Fruit fly (Drosophila melanogaster) whole organism, embryonic: ENCODE data around the gene CG5043.

Experiments
- Antp ChIP-seq: fragments of 200-800 bp; sonication (Bioruptor generic); optimal IDR thresholded peaks from 3 replicates; lab custom pipeline; 2016; ENCODE audit warnings: missing biosample characterization, missing genetic modification characterization
- Atf6 ChIP-seq: fragments of 200-800 bp; sonication (Bioruptor generic); IDR thresholded peaks from 2 replicates; pipeline ENCODE4 v1.3.6; 2022; ENCODE audit warnings: missing biosample characterization, missing genetic modification characterization
- Bgb ChIP-seq: fragments of 200-800 bp; sonication (Bioruptor generic); IDR thresholded peaks from 2 replicates; pipeline ENCODE4 v1.3.6; 2022; ENCODE audit warnings: missing biosample characterization, missing genetic modification characterization; ENCODE audit not compliant: partially characterized antibody
- Bteb2 ChIP-seq: fragments of 200-800 bp; sonication (Bioruptor generic); optimal IDR thresholded peaks from 2 replicates; lab custom pipeline; 2016; ENCODE audit warnings: missing biosample characterization, missing genetic modification characterization
- CG10147 ChIP-seq: fragments of 200-800 bp; sonication (Bioruptor generic); optimal IDR thresholded peaks from 2 replicates; lab custom pipeline; 2019; ENCODE audit warnings: missing biosample characterization, mild to moderate bottlenecking, missing genetic modification characterization, moderate library complexity
- CG10209 ChIP-seq: fragments of 200-800 bp; sonication (Bioruptor generic); optimal IDR thresholded peaks from 3 replicates; lab custom pipeline; 2017; ENCODE audit warnings: missing biosample characterization, mild to moderate bottlenecking, missing genetic modification characterization, missing genetic modification reagents
- CG11456 ChIP-seq: fragments of 200-800 bp; sonication (Bioruptor generic); IDR thresholded peaks from 3 replicates; pipeline ENCODE4 v1.3.6; 2022; ENCODE audit warnings: missing biosample characterization, missing genetic modification characterization
- CG12942 ChIP-seq: fragments of 200-800 bp; sonication (Bioruptor generic); optimal IDR thresholded peaks from 3 replicates; lab custom pipeline; 2016; ENCODE audit warnings: missing biosample characterization, missing genetic modification characterization
- CG17328 ChIP-seq: fragments of 200-800 bp; sonication (Bioruptor generic); IDR thresholded peaks from 2 replicates; pipeline ENCODE4 v1.3.6; 2022; ENCODE audit warnings: missing biosample characterization, missing genetic modification characterization
- CG17568 ChIP-seq: fragments of 200-800 bp; sonication (Bioruptor generic); optimal IDR thresholded peaks from 2 replicates; lab custom pipeline; 2018; ENCODE audit warnings: missing biosample characterization, mild to moderate bottlenecking, missing genetic modification characterization, moderate library complexity
- CG2116 ChIP-seq: fragments of 200-800 bp; sonication (Bioruptor generic); optimal IDR thresholded peaks from 3 replicates; lab custom pipeline; 2018; ENCODE audit warnings: missing biosample characterization, mild to moderate bottlenecking, missing genetic modification characterization
- CG2120 ChIP-seq: fragments of 200-800 bp; sonication (Bioruptor generic); optimal IDR thresholded peaks from 3 replicates; lab custom pipeline; 2016; ENCODE audit warnings: missing biosample characterization, missing genetic modification characterization
- CG32532 ChIP-seq: fragments of 200-800 bp; sonication (Bioruptor generic); IDR thresholded peaks from 2 replicates; pipeline ENCODE4 v1.3.6; 2022; ENCODE audit warnings: missing biosample characterization, missing genetic modification characterization
- CG3407 ChIP-seq: fragments of 200-800 bp; sonication (Bioruptor generic); optimal IDR thresholded peaks from 2 replicates; lab custom pipeline; 2018; ENCODE audit warnings: missing biosample characterization, mild to moderate bottlenecking, missing genetic modification characterization
- CG34422 ChIP-seq: fragments of 200-800 bp; sonication (Bioruptor generic); IDR thresholded peaks from 3 replicates; pipeline ENCODE4 v1.3.6; 2022; ENCODE audit warnings: missing biosample characterization, missing genetic modification characterization
- CG3995 ChIP-seq: fragments of 200-800 bp; sonication (Bioruptor generic); optimal IDR thresholded peaks from 3 replicates; lab custom pipeline; 2016; ENCODE audit warnings: missing biosample characterization, missing genetic modification characterization
- CG6175 ChIP-seq: fragments of 200-800 bp; sonication (Bioruptor generic); IDR thresholded peaks from 3 replicates; pipeline ENCODE4 v1.3.6; 2022; ENCODE audit warnings: missing biosample characterization, missing genetic modification characterization
- CG7357 ChIP-seq: fragments of 200-800 bp; sonication (Bioruptor generic); IDR thresholded peaks from 3 replicates; pipeline ENCODE4 v1.3.6; 2022; ENCODE audit warnings: missing biosample characterization, missing genetic modification characterization
- CG7786 ChIP-seq: fragments of 200-800 bp; sonication (Bioruptor generic); optimal IDR thresholded peaks from 2 replicates; lab custom pipeline; 2016; ENCODE audit warnings: missing biosample characterization, missing genetic modification characterization
- CTCF ChIP-seq: fragments of 200-800 bp; sonication (Bioruptor generic); optimal IDR thresholded peaks from 2 replicates; lab custom pipeline; 2017; ENCODE audit warnings: missing biosample characterization, mild to moderate bottlenecking, missing genetic modification characterization, moderate library complexity
- D19A ChIP-seq: fragments of 200-800 bp; optimal IDR thresholded peaks from 3 replicates; lab custom pipeline; 2019; ENCODE audit warnings: missing biosample characterization, mild to moderate bottlenecking, missing genetic modification characterization, moderate library complexity
- D19B ChIP-seq: fragments of 200-800 bp; sonication (Bioruptor generic); optimal IDR thresholded peaks from 2 replicates; lab custom pipeline; 2017; ENCODE audit warnings: missing biosample characterization, mild to moderate bottlenecking, missing genetic modification characterization
- Dip2 ChIP-seq: fragments of 200-800 bp; sonication (Bioruptor generic); IDR thresholded peaks from 2 replicates; pipeline ENCODE4 v1.3.6; 2022; ENCODE audit warnings: missing biosample characterization, missing genetic modification characterization
- Eip74EF ChIP-seq, 2 experiments: fragments of 200-800 bp in 1 of 2; fragments of >200 bp in 1 of 2; sonication (Bioruptor generic) in 1 of 2; optimal IDR thresholded peaks; 2 replicates each; lab custom pipeline; 2017 to 2019; ENCODE audit warnings: missing biosample characterization in 2 of 2, missing genetic modification characterization in 2 of 2, mild to moderate bottlenecking in 1 of 2, moderate library complexity in 1 of 2
- Fer1 ChIP-seq: fragments of 200-800 bp; sonication (Bioruptor generic); optimal IDR thresholded peaks from 2 replicates; lab custom pipeline; 2017; ENCODE audit warnings: missing biosample characterization, mild to moderate bottlenecking, missing genetic modification characterization
- HmgZ ChIP-seq: fragments of 200-800 bp; sonication (Bioruptor generic); optimal IDR thresholded peaks from 2 replicates; lab custom pipeline; 2018; ENCODE audit warnings: missing biosample characterization, mild to moderate bottlenecking, missing genetic modification characterization
- NC2α ChIP-seq: fragments of 200-800 bp; sonication (Bioruptor generic); optimal IDR thresholded peaks from 2 replicates; lab custom pipeline; 2016; ENCODE audit warnings: missing biosample characterization, missing genetic modification characterization
- NfI ChIP-seq: fragments of 200-800 bp; sonication (Bioruptor generic); optimal IDR thresholded peaks from 3 replicates; lab custom pipeline; 2018; ENCODE audit warnings: missing biosample characterization, mild to moderate bottlenecking, missing genetic modification characterization, moderate library complexity
- Oaz ChIP-seq: fragments of 200-800 bp; sonication (Bioruptor generic); IDR thresholded peaks from 2 replicates; pipeline ENCODE4 v1.3.6; 2022; ENCODE audit warnings: missing biosample characterization, missing genetic modification characterization
- Oli ChIP-seq: fragments of 200-800 bp; sonication (Bioruptor generic); optimal IDR thresholded peaks from 2 replicates; lab custom pipeline; 2018; ENCODE audit warnings: missing biosample characterization, mild to moderate bottlenecking, missing genetic modification characterization, moderate library complexity
- YL-1 ChIP-seq: fragments of 200-800 bp; sonication (Bioruptor generic); optimal IDR thresholded peaks from 3 replicates; lab custom pipeline; 2017; ENCODE audit warnings: missing biosample characterization, mild to moderate bottlenecking, missing genetic modification characterization
- cas ChIP-seq: fragments of 200-800 bp; sonication (Bioruptor generic); IDR thresholded peaks from 2 replicates; pipeline ENCODE4 v1.3.6; 2022; ENCODE audit warnings: missing biosample characterization, missing genetic modification characterization
- da ChIP-seq: fragments of 200-800 bp; sonication (Bioruptor generic); optimal IDR thresholded peaks from 2 replicates; lab custom pipeline; 2016; ENCODE audit warnings: missing biosample characterization, missing genetic modification characterization
- ewg ChIP-seq: fragments of 200-800 bp; sonication (Bioruptor generic); optimal IDR thresholded peaks from 3 replicates; lab custom pipeline; 2017; ENCODE audit warnings: mild to moderate bottlenecking, missing biosample characterization, missing genetic modification reagents, missing genetic modification characterization
- eyg ChIP-seq: fragments of 200-800 bp; sonication (Bioruptor generic); optimal IDR thresholded peaks from 3 replicates; lab custom pipeline; 2016; ENCODE audit warnings: missing biosample characterization, missing genetic modification characterization
- fd102C ChIP-seq: fragments of 200-800 bp; sonication (Bioruptor generic); optimal IDR thresholded peaks from 2 replicates; lab custom pipeline; 2018; ENCODE audit warnings: missing biosample characterization, mild to moderate bottlenecking, missing genetic modification characterization, moderate library complexity
- gcm ChIP-seq: fragments of 200-800 bp; sonication (Bioruptor generic); optimal IDR thresholded peaks from 2 replicates; lab custom pipeline; 2019; ENCODE audit warnings: missing biosample characterization, mild to moderate bottlenecking, missing genetic modification characterization, moderate library complexity
- grn ChIP-seq: fragments of 200-800 bp; sonication (Bioruptor generic); optimal IDR thresholded peaks from 3 replicates; lab custom pipeline; 2017; ENCODE audit warnings: missing biosample characterization, missing genetic modification characterization
- gro ChIP-seq: fragments of 200-800 bp; sonication (Bioruptor generic); optimal IDR thresholded peaks from 2 replicates; lab custom pipeline; 2016; ENCODE audit warnings: missing biosample characterization, missing genetic modification characterization
- hth ChIP-seq: fragments of >200 bp; optimal IDR thresholded peaks from 2 replicates; lab custom pipeline; 2017; ENCODE audit warnings: inconsistent platforms
- ken ChIP-seq: fragments of 200-800 bp; sonication (Bioruptor generic); IDR thresholded peaks from 3 replicates; pipeline ENCODE4 v1.3.6; 2022; ENCODE audit warnings: missing biosample characterization, missing genetic modification characterization
- onecut ChIP-seq: fragments of 200-800 bp; sonication (Bioruptor generic); IDR thresholded peaks from 2 replicates; pipeline ENCODE4 v1.3.6; 2022; ENCODE audit warnings: missing biosample characterization, missing genetic modification characterization
- pan ChIP-seq, 4 experiments: fragments of >200 bp in 3 of 4; fragments of 200-800 bp in 1 of 4; sonication (Bioruptor generic) in 1 of 4; optimal IDR thresholded peaks in 3 of 4; IDR thresholded peaks in 1 of 4; 2 replicates each; pipeline versions ENCODE4 v1.3.6 to Lab custom; 2017 to 2022; ENCODE audit warnings: missing biosample characterization in 2 of 4, missing genetic modification characterization in 2 of 4, mixed read lengths in 1 of 4
- pita ChIP-seq: fragments of 200-800 bp; sonication (Bioruptor generic); optimal IDR thresholded peaks from 2 replicates; lab custom pipeline; 2017; ENCODE audit warnings: missing biosample characterization, mild to moderate bottlenecking, missing genetic modification characterization
- sc ChIP-seq, 3 experiments: fragments of >200 bp in 2 of 3; fragments of 200-800 bp in 1 of 3; sonication (Bioruptor generic) in 1 of 3; optimal IDR thresholded peaks; 2 replicates in 2 of 3; 3 replicates in 1 of 3; lab custom pipeline; 2017; ENCODE audit warnings: mild to moderate bottlenecking in 1 of 3, missing biosample characterization in 1 of 3, missing genetic modification characterization in 1 of 3, missing genetic modification reagents in 1 of 3
- shn ChIP-seq: fragments of 200-800 bp; sonication (Bioruptor generic); optimal IDR thresholded peaks from 3 replicates; lab custom pipeline; 2016; ENCODE audit warnings: missing biosample characterization, missing genetic modification characterization
- tna ChIP-seq: fragments of 200-800 bp; sonication (Bioruptor generic); IDR thresholded peaks from 2 replicates; pipeline ENCODE4 v1.3.6; 2022; ENCODE audit warnings: missing biosample characterization, missing genetic modification characterization; ENCODE audit not compliant: partially characterized antibody
- toy ChIP-seq: fragments of 200-800 bp; sonication (Bioruptor generic); IDR thresholded peaks from 2 replicates; pipeline ENCODE4 v1.3.6; 2022; ENCODE audit warnings: missing biosample characterization, missing genetic modification characterization

Gene CG5043

dm6 chr2L:17450505-17451415, 17.1 kb downstream of the CG5043 start (continued):
- TF ChIP-seq CG17328 (no peak), Fer1 (peak; percentile 58), shn (GFP tag; lab: Kevin White, UChicago) (peak; percentile 36), CG12942 (peak; percentile 7), tna (GFP tag; lab: Robert Waterston, UW) (no peak), CG2116 (GFP tag; lab: Kevin White, UChicago) (no peak), YL-1 (GFP tag; lab: Kevin White, UChicago) (no peak), CG3407 (GFP tag; lab: Kevin White, UChicago) (peak; percentile 33), CG6175 (GFP tag; lab: Robert Waterston, UW) (0 out of 3 replicates have a peak, but pooled peaks have one; percentile 48), CG32532 (GFP tag; lab: Robert Waterston, UW) (no peak; the same call in 1 of the 2 replicates), HmgZ (peak; percentile 38), CG7357 (GFP tag; lab: Robert Waterston, UW) (no peak), CG11456 (GFP tag; lab: Robert Waterston, UW) (peak; percentile 67; the same call in 2 of the 3 replicates), cas (GFP tag; lab: Robert Waterston, UW) (peak; percentile 69), Atf6 (GFP tag; lab: Robert Waterston, UW) (peak; percentile 72), CG2120 (GFP tag; lab: Kevin White, UChicago) (peak; percentile 80), CG3995 (GFP tag; lab: Kevin White, UChicago) (peak; percentile 14), Bteb2 (peak; percentile 56), Bgb (GFP tag; lab: Robert Waterston, UW) (no peak), ewg (peak; percentile 28), gro (GFP tag; lab: Kevin White, UChicago) (peak; percentile 30), Oaz (GFP tag; lab: Robert Waterston, UW) (peak; percentile 34), D19A (tag; lab: Kevin White, UChicago) (peak; percentile 57), CG10209 (peak; percentile 66), da (GFP tag; lab: Kevin White, UChicago) (no peak), D19B (GFP tag; lab: Kevin White, UChicago) (peak; percentile 58), fd102C (GFP tag; lab: Kevin White, UChicago) (no peak), CG17568 (GFP tag; lab: Kevin White, UChicago) (peak; percentile 22), grn (no peak), toy (no peak), sc (optimal IDR thresholded peaks at IDR 0.05; lab: Kevin White, UChicago) (no peak), sc (GFP tag; optimal IDR thresholded peaks at IDR 0.05; lab: Kevin White, UChicago) (peak; percentile 28), CG7786 (GFP tag; lab: Kevin White, UChicago) (peak; percentile 1), NC2α (GFP tag; lab: Kevin White, UChicago) (no peak), eyg (GFP tag; lab: Kevin White, UChicago) (peak; percentile 32), Eip74EF (GFP tag; optimal IDR thresholded peaks at IDR 0.05; lab: Kevin White, UChicago) (peak in 1 of 2 experiments; percentile 74), gcm (GFP tag; lab: Kevin White, UChicago) (no peak), ken (GFP tag; lab: Robert Waterston, UW) (peak; percentile 46; the same call in 1 of the 3 replicates), Dip2 (no peak), Oli (peak; percentile 72), pan (optimal IDR thresholded peaks at IDR 0.05; lab: Kevin White, UChicago) (no peak), pan (GFP tag; optimal IDR thresholded peaks at IDR 0.05 in 1 of 2, IDR thresholded peaks at IDR 0.05 in 1 of 2) (peak in 1 of 2 experiments; percentile 76), pita (GFP tag; lab: Kevin White, UChicago) (no peak), CG10147 (peak; percentile 75), CTCF (no peak), onecut (GFP tag; lab: Robert Waterston, UW) (no peak), NfI (GFP tag; lab: Kevin White, UChicago) (peak; percentile 60), hth (lab: Kevin White, UChicago) (no peak), Antp (GFP tag; lab: Kevin White, UChicago) (peak; percentile 27), CG34422 (GFP tag; lab: Robert Waterston, UW) (0 out of 3 replicates have a peak, but pooled peaks have one; percentile 38)
- TF ChIP-seq, all 482 proteins: peak for 204
